Fruit fly (Drosophila melanogaster) whole organism, prepupa: ENCODE data around the gene CG31775.
A peak's percentile ranks its signal among the peaks of the same experiment; 100 is the strongest.

ENCODE experiments used
- Blimp-1 ChIP-seq: fragments of 200-800 bp; sonication (Bioruptor generic); optimal IDR thresholded peaks from 3 replicates; lab custom pipeline; 2017; ENCODE audit warnings: missing biosample characterization, missing genetic modification characterization, mild to moderate bottlenecking, moderate library complexity, missing genetic modification reagents
- CG10631 ChIP-seq: fragments of 200-800 bp; sonication (Bioruptor generic); optimal IDR thresholded peaks from 2 replicates; lab custom pipeline; 2016; ENCODE audit warnings: missing biosample characterization, missing genetic modification characterization
- CG10669 ChIP-seq: fragments of 200-800 bp; sonication (Bioruptor generic); optimal IDR thresholded peaks from 3 replicates; lab custom pipeline; 2018; ENCODE audit warnings: missing biosample characterization, mild to moderate bottlenecking, missing genetic modification characterization, moderate library complexity
- CG11762 ChIP-seq: fragments of 200-800 bp; sonication (Bioruptor generic); optimal IDR thresholded peaks from 3 replicates; lab custom pipeline; 2016; ENCODE audit warnings: missing biosample characterization, missing genetic modification characterization; ENCODE audit not compliant: insufficient read depth
- CG11902 ChIP-seq: fragments of 200-800 bp; sonication (Bioruptor generic); optimal IDR thresholded peaks from 3 replicates; lab custom pipeline; 2016; ENCODE audit warnings: missing biosample characterization, missing genetic modification characterization
- CG1621 ChIP-seq: fragments of 200-800 bp; sonication (Bioruptor generic); optimal IDR thresholded peaks from 3 replicates; lab custom pipeline; 2018; ENCODE audit warnings: missing biosample characterization, mild to moderate bottlenecking, missing genetic modification characterization
- CG34406 ChIP-seq: fragments of 200-800 bp; sonication (Bioruptor generic); optimal IDR thresholded peaks from 3 replicates; lab custom pipeline; 2016; ENCODE audit warnings: missing biosample characterization, missing genetic modification characterization
- CG3919 ChIP-seq: fragments of 200-800 bp; sonication (Bioruptor generic); optimal IDR thresholded peaks from 3 replicates; lab custom pipeline; 2016; ENCODE audit warnings: missing biosample characterization, missing genetic modification characterization
- CG4318 ChIP-seq: fragments of 200-800 bp; sonication (Bioruptor generic); optimal IDR thresholded peaks from 3 replicates; lab custom pipeline; 2017; ENCODE audit warnings: missing biosample characterization, mild to moderate bottlenecking, missing genetic modification characterization
- CG6163 ChIP-seq: fragments of 200-800 bp; sonication (Bioruptor generic); IDR thresholded peaks from 3 replicates; pipeline ENCODE4 v1.3.6; 2022; ENCODE audit warnings: missing biosample characterization, missing genetic modification characterization
- CG6792 ChIP-seq: fragments of 200-800 bp; sonication (Bioruptor generic); optimal IDR thresholded peaks from 3 replicates; lab custom pipeline; 2016; ENCODE audit warnings: missing biosample characterization, missing genetic modification characterization
- CG7368 ChIP-seq: fragments of 200-800 bp; sonication (Bioruptor generic); optimal IDR thresholded peaks from 3 replicates; lab custom pipeline; 2016; ENCODE audit warnings: missing biosample characterization, missing genetic modification characterization
- CG8119 ChIP-seq: fragments of 200-800 bp; sonication (Bioruptor generic); IDR thresholded peaks from 3 replicates; pipeline ENCODE4 v1.3.6; 2022; ENCODE audit warnings: missing biosample characterization, missing genetic modification characterization
- CG8632 ChIP-seq: fragments of 200-800 bp; sonication (Bioruptor generic); optimal IDR thresholded peaks from 3 replicates; lab custom pipeline; 2016; ENCODE audit warnings: missing biosample characterization, missing genetic modification characterization
- Eip75B ChIP-seq: fragments of 200-800 bp; sonication (Bioruptor generic); optimal IDR thresholded peaks from 3 replicates; lab custom pipeline; 2016; ENCODE audit warnings: missing biosample characterization, missing genetic modification characterization
- Eip78C ChIP-seq: fragments of 200-800 bp; sonication (Bioruptor generic); peaks from one replicate; lab custom pipeline; 2016; ENCODE audit warnings: missing biosample characterization, missing genetic modification characterization
- Eip93F ChIP-seq: fragments of 200-800 bp; sonication (Bioruptor generic); optimal IDR thresholded peaks from 2 replicates; lab custom pipeline; 2016; ENCODE audit warnings: missing biosample characterization, mild to moderate bottlenecking, missing genetic modification characterization
- Ets21C ChIP-seq: fragments of 200-800 bp; sonication (Bioruptor generic); optimal IDR thresholded peaks from 3 replicates; lab custom pipeline; 2016; ENCODE audit warnings: missing biosample characterization, missing genetic modification characterization
- Ets96B ChIP-seq: fragments of 200-800 bp; optimal IDR thresholded peaks from 2 replicates; lab custom pipeline; 2019; ENCODE audit warnings: missing biosample characterization, mild to moderate bottlenecking, missing genetic modification characterization, moderate library complexity
- Gug ChIP-seq: fragments of 200-800 bp; sonication (Bioruptor generic); IDR thresholded peaks from 2 replicates; pipeline ENCODE4 v1.3.6; 2022; ENCODE audit warnings: missing biosample characterization, missing genetic modification characterization
- Hr38 ChIP-seq: sonication (Bioruptor generic); optimal IDR thresholded peaks from 2 replicates; lab custom pipeline; 2016; ENCODE audit warnings: missing biosample characterization, missing genetic modification characterization
- Hr39 ChIP-seq: fragments of 200-800 bp; sonication (Bioruptor generic); optimal IDR thresholded peaks from 2 replicates; lab custom pipeline; 2016; ENCODE audit warnings: missing biosample characterization, missing genetic modification characterization
- Hr4 ChIP-seq: fragments of 200-800 bp; sonication (Bioruptor generic); optimal IDR thresholded peaks from 3 replicates; lab custom pipeline; 2016; ENCODE audit warnings: missing biosample characterization, missing genetic modification characterization
- Met ChIP-seq: fragments of 200-800 bp; sonication (Bioruptor generic); optimal IDR thresholded peaks from 3 replicates; lab custom pipeline; 2016; ENCODE audit warnings: missing biosample characterization, missing genetic modification characterization
- OdsH ChIP-seq: fragments of 200-800 bp; sonication (Bioruptor generic); optimal IDR thresholded peaks from 3 replicates; lab custom pipeline; 2016; ENCODE audit warnings: missing biosample characterization, missing genetic modification characterization
- Smox ChIP-seq: fragments of 200-800 bp; sonication (Bioruptor generic); optimal IDR thresholded peaks from 3 replicates; lab custom pipeline; 2016; ENCODE audit warnings: missing biosample characterization, missing genetic modification characterization
- Sox102F ChIP-seq: fragments of 200-800 bp; sonication (Bioruptor generic); optimal IDR thresholded peaks from 2 replicates; lab custom pipeline; 2016; ENCODE audit warnings: missing biosample characterization, mild to moderate bottlenecking, missing genetic modification characterization
- Sox14 ChIP-seq: fragments of 200-800 bp; sonication (Bioruptor generic); optimal IDR thresholded peaks from 3 replicates; lab custom pipeline; 2016; ENCODE audit warnings: missing biosample characterization, missing genetic modification characterization
- Sox15 ChIP-seq: fragments of 200-800 bp; sonication (Bioruptor generic); optimal IDR thresholded peaks from 3 replicates; lab custom pipeline; 2016; ENCODE audit warnings: missing biosample characterization, missing genetic modification characterization
- achi ChIP-seq: fragments of 200-800 bp; sonication (Bioruptor generic); optimal IDR thresholded peaks from 3 replicates; lab custom pipeline; 2016; ENCODE audit warnings: missing biosample characterization, missing genetic modification characterization
- cyc ChIP-seq: fragments of 200-800 bp; sonication (Bioruptor generic); optimal IDR thresholded peaks from 3 replicates; lab custom pipeline; 2016; ENCODE audit warnings: missing biosample characterization, missing genetic modification characterization
- dac ChIP-seq: fragments of 200-800 bp; sonication (Bioruptor generic); optimal IDR thresholded peaks from 2 replicates; lab custom pipeline; 2017; ENCODE audit warnings: missing biosample characterization, mild to moderate bottlenecking, missing genetic modification characterization
- dsx ChIP-seq: fragments of 200-800 bp; optimal IDR thresholded peaks from 3 replicates; lab custom pipeline; 2019; ENCODE audit warnings: missing biosample characterization, mild to moderate bottlenecking, missing genetic modification characterization, moderate library complexity; ENCODE audit not compliant: poor library complexity, severe bottlenecking
- eg ChIP-seq: fragments of 200-800 bp; sonication (Bioruptor generic); IDR thresholded peaks from 3 replicates; pipeline ENCODE4 v1.3.6; 2022; ENCODE audit warnings: missing biosample characterization, missing genetic modification characterization
- esn ChIP-seq: fragments of 200-800 bp; sonication (Bioruptor generic); optimal IDR thresholded peaks from 2 replicates; lab custom pipeline; 2016; ENCODE audit warnings: missing biosample characterization, mild to moderate bottlenecking, missing genetic modification characterization, moderate library complexity
- fd59A ChIP-seq: fragments of 200-800 bp; sonication (Bioruptor generic); optimal IDR thresholded peaks from 2 replicates; lab custom pipeline; 2017; ENCODE audit warnings: missing biosample characterization, mild to moderate bottlenecking, missing genetic modification characterization, missing genetic modification reagents
- fkh ChIP-seq: fragments of 200-800 bp; sonication (Bioruptor generic); optimal IDR thresholded peaks from 3 replicates; lab custom pipeline; 2017; ENCODE audit warnings: missing biosample characterization, mild to moderate bottlenecking, missing genetic modification characterization, moderate library complexity
- pdm3 ChIP-seq: fragments of 200-800 bp; sonication (Bioruptor generic); optimal IDR thresholded peaks from 3 replicates; lab custom pipeline; 2016; ENCODE audit warnings: missing biosample characterization, missing genetic modification characterization
- salr ChIP-seq, 2 experiments: fragments of 200-800 bp; sonication (Bioruptor generic); optimal IDR thresholded peaks; 3 replicates each; lab custom pipeline; 2016 to 2018; ENCODE audit warnings: missing biosample characterization in 2 of 2, missing genetic modification characterization in 2 of 2, mild to moderate bottlenecking in 1 of 2
- ss ChIP-seq, 2 experiments: fragments of 200-800 bp; sonication (Bioruptor generic); optimal IDR thresholded peaks; 2 replicates in 1 of 2; 3 replicates in 1 of 2; lab custom pipeline; 2017 to 2018; ENCODE audit warnings: mild to moderate bottlenecking in 2 of 2, missing biosample characterization in 2 of 2, missing genetic modification characterization in 2 of 2, moderate library complexity in 1 of 2
- svp ChIP-seq: fragments of 200-800 bp; sonication (Bioruptor generic); peaks from one replicate; lab custom pipeline; 2016; ENCODE audit warnings: missing biosample characterization, missing genetic modification characterization
- topi ChIP-seq: fragments of 200-800 bp; sonication (Bioruptor generic); optimal IDR thresholded peaks from 3 replicates; lab custom pipeline; 2016; ENCODE audit warnings: missing biosample characterization, missing genetic modification characterization
- vri ChIP-seq: fragments of 200-800 bp; sonication (Bioruptor generic); optimal IDR thresholded peaks from 3 replicates; lab custom pipeline; 2016; ENCODE audit warnings: missing biosample characterization, mild to moderate bottlenecking, missing genetic modification characterization

Gene CG31775

dm6 chr2L:14730077-14730476 lies 7.5 kb downstream of the CG31775 start, which contains the start of gene CG42685:
TSS of gene CG42685 (minus strand) at chr2L:14730177.
- TF ChIP-seq dac, result no peak
- no peak for TF ChIP-seq Ets96B (tag; lab: Kevin White, UChicago)
- TF ChIP-seq CG8119, result no peak
- TF ChIP-seq fd59A (GFP tag; lab: Kevin White, UChicago), result no peak
- TF ChIP-seq Met (GFP tag; lab: Kevin White, UChicago), result no peak
- TF ChIP-seq Sox15 (GFP tag; lab: Kevin White, UChicago), result no peak
- no peak for TF ChIP-seq Eip93F (GFP tag; lab: Kevin White, UChicago)
- TF ChIP-seq ss (GFP tag; optimal IDR thresholded peaks at IDR 0.05; lab: Kevin White, UChicago), result no peak
- no peak for TF ChIP-seq OdsH

dm6 chr2L:14713467-14713866 lies 24.1 kb downstream of the CG31775 start, which contains the start of gene CG34165:
TSS of gene CG34165 (plus strand) at chr2L:14713750.
- TF ChIP-seq Hr39 (GFP tag; lab: Kevin White, UChicago), result no peak
- TF ChIP-seq salr (GFP tag; optimal IDR thresholded peaks at IDR 0.05; lab: Kevin White, UChicago), result no peak
- no peak for TF ChIP-seq Smox (GFP tag; lab: Kevin White, UChicago)
- TF ChIP-seq pdm3 (GFP tag; lab: Kevin White, UChicago), result no peak
- no peak for TF ChIP-seq ss (GFP tag; optimal IDR thresholded peaks at IDR 0.05; lab: Kevin White, UChicago)
- TF ChIP-seq CG8632 (GFP tag; lab: Kevin White, UChicago), result no peak
- TF ChIP-seq svp (GFP tag; lab: Kevin White, UChicago), result no peak
- no peak for TF ChIP-seq OdsH
- no peak for TF ChIP-seq CG7368 (GFP tag; lab: Kevin White, UChicago)
- no peak for TF ChIP-seq Blimp-1 (GFP tag; lab: Kevin White, UChicago)
- TF ChIP-seq Eip78C (GFP tag; lab: Kevin White, UChicago), result no peak

dm6 chr2L:14712245-14712644 lies 25.3 kb downstream of the CG31775 start, which contains the start of gene CG15282:
TSS of gene CG15282 (plus strand) at chr2L:14712471.
- TF ChIP-seq Eip78C (GFP tag; lab: Kevin White, UChicago) (peak; percentile 17), Sox15 (GFP tag; lab: Kevin White, UChicago) (no peak)

dm6 chr2L:14706194-14706593 lies 31.4 kb downstream of the CG31775 start:
- TF ChIP-seq cyc (peak; percentile 86), ss (GFP tag; optimal IDR thresholded peaks at IDR 0.05; lab: Kevin White, UChicago) (no peak), CG6792 (peak; percentile 23), CG11902 (GFP tag; lab: Kevin White, UChicago) (peak; percentile 59), Hr38 (GFP tag; lab: Kevin White, UChicago) (no peak), dac (no peak), fd59A (GFP tag; lab: Kevin White, UChicago) (no peak), Hr4 (peak; percentile 53), achi (GFP tag; lab: Kevin White, UChicago) (no peak), CG34406 (GFP tag; lab: Kevin White, UChicago) (no peak), CG11762 (peak; percentile 14), Eip75B (GFP tag; lab: Kevin White, UChicago) (peak; percentile 43), svp (GFP tag; lab: Kevin White, UChicago) (peak; percentile 61), fkh (no peak), OdsH (peak; percentile 44), Gug (no peak), Ets21C (peak; percentile 55), CG7368 (GFP tag; lab: Kevin White, UChicago) (no peak), CG1621 (no peak), dsx (no peak), CG8632 (GFP tag; lab: Kevin White, UChicago) (no peak), pdm3 (GFP tag; lab: Kevin White, UChicago) (peak; percentile 41), CG10669 (GFP tag; lab: Kevin White, UChicago) (peak; percentile 11), Sox15 (GFP tag; lab: Kevin White, UChicago) (peak; percentile 26), vri (no peak), salr (GFP tag; optimal IDR thresholded peaks at IDR 0.05; lab: Kevin White, UChicago) (peak in 1 of 2 experiments; percentile 28), CG6163 (0 out of 3 replicates have a peak, but pooled peaks have one; percentile 40), Blimp-1 (GFP tag; lab: Kevin White, UChicago) (no peak), CG4318 (GFP tag; lab: Kevin White, UChicago) (no peak), Sox102F (GFP tag; lab: Kevin White, UChicago) (peak; percentile 14), esn (peak; percentile 72), eg (GFP tag; lab: Robert Waterston, UW) (no peak), Sox14 (GFP tag; lab: Kevin White, UChicago) (peak; percentile 21), CG8119 (no peak), CG10631 (GFP tag; lab: Kevin White, UChicago) (peak; percentile 17), CG3919 (GFP tag; lab: Kevin White, UChicago) (peak; percentile 72), topi (GFP tag; lab: Kevin White, UChicago) (peak; percentile 56)
